Worm (Caenorhabditis elegans): ENCODE results near the gene ZK1073.2.

The ZK1073.2 gene

ce11 chrX:16116279-16116678 lies 12.8 kb downstream of the ZK1073.2 start:
- no peak for TF ChIP-seq ets-4 (tag; optimal IDR thresholded peaks at IDR 0.05)
- TF ChIP-seq unc-42 (tag; optimal IDR thresholded peaks at IDR 0.05) = peak; percentile 88
- TF ChIP-seq hlh-6 (tag; optimal IDR thresholded peaks at IDR 0.05) = no peak
- no peak for TF ChIP-seq ref-2 (tag; optimal IDR thresholded peaks at IDR 0.05)
- no peak for TF ChIP-seq eyg-1 (tag; optimal IDR thresholded peaks at IDR 0.05)
- no peak for TF ChIP-seq npax-4 (tag; optimal IDR thresholded peaks at IDR 0.05)

ce11 chrX:16117176-16117575 lies 13.7 kb downstream of the ZK1073.2 start:
- TF ChIP-seq tbx-7 (tag; optimal IDR thresholded peaks at IDR 0.05) (no peak), ceh-30 (tag; optimal IDR thresholded peaks at IDR 0.05) (no peak), syd-9 (tag; optimal IDR thresholded peaks at IDR 0.05) (no peak), ama-1 (optimal IDR thresholded peaks at IDR 0.05) (no peak), fax-1 (tag; optimal IDR thresholded peaks at IDR 0.05) (no peak), pag-3 (tag; optimal IDR thresholded peaks at IDR 0.05; ENCODE audit: borderline replicate concordance) (no peak), eyg-1 (tag; optimal IDR thresholded peaks at IDR 0.05) (no peak), lim-6 (tag; optimal IDR thresholded peaks at IDR 0.05) (no peak), C08G9.2 (tag; optimal IDR thresholded peaks at IDR 0.05) (no peak), hlh-13 (GFP tag; optimal IDR thresholded peaks at IDR 0.05) (no peak), pat-9 (tag; optimal IDR thresholded peaks at IDR 0.05) (no peak), sox-4 (tag; optimal IDR thresholded peaks at IDR 0.05) (no peak), sdc-2 (tag; optimal IDR thresholded peaks at IDR 0.05) (no peak), hlh-15 (tag; optimal IDR thresholded peaks at IDR 0.05) (no peak)

- no peak for TF ChIP-seq pax-1 (tag; optimal IDR thresholded peaks at IDR 0.05)
- TF ChIP-seq odd-2 (tag; optimal IDR thresholded peaks at IDR 0.05) = no peak
- TF ChIP-seq ref-2 (tag; optimal IDR thresholded peaks at IDR 0.05) = no peak
- TF ChIP-seq rnt-1 (tag; optimal IDR thresholded peaks at IDR 0.05) = no peak
- no peak for TF ChIP-seq madf-2 (tag; optimal IDR thresholded peaks at IDR 0.05)
- TF ChIP-seq ceh-24 (tag; optimal IDR thresholded peaks at IDR 0.05) = no peak
- no peak for TF ChIP-seq sdc-2 (tag; optimal IDR thresholded peaks at IDR 0.05)
- no peak for TF ChIP-seq nfya-1 (tag; optimal IDR thresholded peaks at IDR 0.05)
- TF ChIP-seq dmd-4 (tag; optimal IDR thresholded peaks at IDR 0.05; ENCODE audit: borderline replicate concordance) = no peak
- TF ChIP-seq hlh-30 (tag; optimal IDR thresholded peaks at IDR 0.05; ENCODE audit: insufficient read depth) = no peak
- TF ChIP-seq pqm-1 (tag; optimal IDR thresholded peaks at IDR 0.05) = no peak
- TF ChIP-seq pros-1 (tag; optimal IDR thresholded peaks at IDR 0.05) = no peak
- TF ChIP-seq hlh-8 (tag; optimal IDR thresholded peaks at IDR 0.05) = no peak
- TF ChIP-seq ceh-30 (tag; optimal IDR thresholded peaks at IDR 0.05) = no peak
- no peak for TF ChIP-seq F13H6.1 (tag; optimal IDR thresholded peaks at IDR 0.05)
- TF ChIP-seq ets-4 (tag; optimal IDR thresholded peaks at IDR 0.05) = no peak
- no peak for TF ChIP-seq gmeb-2 (tag; optimal IDR thresholded peaks at IDR 0.05)
- TF ChIP-seq K09A11.1 (tag; optimal IDR thresholded peaks at IDR 0.05; ENCODE audit: insufficient read depth) = no peak
These were observed 14.1 kb downstream of the ZK1073.2 start for ce11 chrX:16117618-16118017.

ce11 chrX:16122628-16123027 lies 19.1 kb downstream of the ZK1073.2 start:
- no peak for TF ChIP-seq hlh-30 (tag; optimal IDR thresholded peaks at IDR 0.05; ENCODE audit: insufficient read depth)
- TF ChIP-seq elt-2 (tag; optimal IDR thresholded peaks at IDR 0.05) = no peak
- TF ChIP-seq hlh-8 (tag; optimal IDR thresholded peaks at IDR 0.05) = no peak
- no peak for TF ChIP-seq ahr-1 (tag; optimal IDR thresholded peaks at IDR 0.05)
- TF ChIP-seq ceh-30 (tag; optimal IDR thresholded peaks at IDR 0.05) = no peak
- no peak for TF ChIP-seq nfya-1 (tag; optimal IDR thresholded peaks at IDR 0.05)
- TF ChIP-seq ets-4 (tag; optimal IDR thresholded peaks at IDR 0.05) = no peak
- no peak for TF ChIP-seq F13H6.1 (tag; optimal IDR thresholded peaks at IDR 0.05)
- TF ChIP-seq dmd-4 (tag; optimal IDR thresholded peaks at IDR 0.05; ENCODE audit: borderline replicate concordance) = no peak
- no peak for TF ChIP-seq tbx-2 (tag; optimal IDR thresholded peaks at IDR 0.05)
- no peak for TF ChIP-seq hlh-6 (tag; optimal IDR thresholded peaks at IDR 0.05)
- TF ChIP-seq tbx-7 (tag; optimal IDR thresholded peaks at IDR 0.05) = no peak
- no peak for TF ChIP-seq ceh-48 (tag; optimal IDR thresholded peaks at IDR 0.05)
- TF ChIP-seq ama-1 (optimal IDR thresholded peaks at IDR 0.05) = no peak
- no peak for TF ChIP-seq hlh-13 (GFP tag; optimal IDR thresholded peaks at IDR 0.05)
- TF ChIP-seq syd-9 (tag; optimal IDR thresholded peaks at IDR 0.05) = no peak
- no peak for TF ChIP-seq madf-2 (tag; optimal IDR thresholded peaks at IDR 0.05)
- TF ChIP-seq pqm-1 (tag; optimal IDR thresholded peaks at IDR 0.05) = no peak
- TF ChIP-seq ztf-16 (tag; optimal IDR thresholded peaks at IDR 0.05) = no peak
